Worm (Caenorhabditis elegans) whole organism, mixed stage, embryonic: ENCODE measurements around the gene C42D8.1.
A peak's percentile ranks its signal among the peaks of the same experiment; 100 is the strongest.

Source experiments
- M03D4.4 ChIP-seq: sonication (generic microtip); optimal IDR thresholded peaks from 2 replicates; lab custom pipeline; 2017; ENCODE audit warnings: mild to moderate bottlenecking, missing genetic modification characterization, missing compliant biosample characterization
- blmp-1 ChIP-seq: fragments of 150-350 bp; optimal IDR thresholded peaks from 2 replicates; lab custom pipeline; 2014; ENCODE audit warnings: missing biosample characterization, missing genetic modification characterization
- ceh-39 ChIP-seq: fragments of 150-350 bp; optimal IDR thresholded peaks from 2 replicates; lab custom pipeline; 2014; ENCODE audit warnings: missing biosample characterization, missing genetic modification characterization
- ceh-43 ChIP-seq: fragments of 200-800 bp; sonication (Bioruptor generic); optimal IDR thresholded peaks from 2 replicates; lab custom pipeline; 2018; ENCODE audit warnings: mild to moderate bottlenecking, missing genetic modification characterization, moderate library complexity, missing compliant biosample characterization
- ceh-83 ChIP-seq: fragments of 200-800 bp; sonication (Bioruptor generic); optimal IDR thresholded peaks from 2 replicates; lab custom pipeline; 2018; ENCODE audit warnings: mild to moderate bottlenecking, missing genetic modification characterization, missing compliant biosample characterization
- ces-1 ChIP-seq: fragments of 150-350 bp; optimal IDR thresholded peaks from 2 replicates; lab custom pipeline; 2014; ENCODE audit warnings: missing biosample characterization, missing genetic modification reagents, missing genetic modification characterization
- cnd-1 ChIP-seq: fragments of 200-800 bp; sonication (Bioruptor generic); optimal IDR thresholded peaks from 2 replicates; lab custom pipeline; 2018; ENCODE audit warnings: mild to moderate bottlenecking, missing genetic modification characterization, missing compliant biosample characterization
- drap-1 ChIP-seq: fragments of 200-800 bp; sonication (Bioruptor generic); optimal IDR thresholded peaks from 3 replicates; lab custom pipeline; 2018; ENCODE audit warnings: mild to moderate bottlenecking, missing genetic modification characterization, missing compliant biosample characterization
- elt-1 ChIP-seq: sonication (generic microtip); optimal IDR thresholded peaks from 2 replicates; lab custom pipeline; 2017; ENCODE audit warnings: missing genetic modification characterization, mild to moderate bottlenecking, missing compliant biosample characterization, antibody characterized with exemption, moderate library complexity, borderline replicate concordance; ENCODE audit not compliant: insufficient read depth
- elt-3 ChIP-seq: fragments of 150-350 bp; optimal IDR thresholded peaks from 2 replicates; lab custom pipeline; 2014; ENCODE audit warnings: missing biosample characterization, missing genetic modification characterization
- flh-1 ChIP-seq: fragments of 200-800 bp; sonication (Bioruptor generic); optimal IDR thresholded peaks from 2 replicates; lab custom pipeline; 2018; ENCODE audit warnings: mild to moderate bottlenecking, missing genetic modification characterization, moderate library complexity, missing compliant biosample characterization
- ham-2 ChIP-seq: fragments of 200-800 bp; sonication (Bioruptor generic); optimal IDR thresholded peaks from 2 replicates; lab custom pipeline; 2018; ENCODE audit warnings: mild to moderate bottlenecking, missing genetic modification characterization, missing compliant biosample characterization
- hlh-1 ChIP-seq: fragments of 150-350 bp; optimal IDR thresholded peaks from 2 replicates; lab custom pipeline; 2014; ENCODE audit warnings: missing biosample characterization, missing genetic modification reagents, missing genetic modification characterization
- lin-13 ChIP-seq: fragments of 150-350 bp; optimal IDR thresholded peaks from 2 replicates; lab custom pipeline; 2014; ENCODE audit warnings: missing biosample characterization, missing genetic modification characterization
- lsy-2 ChIP-seq: fragments of 150-350 bp; optimal IDR thresholded peaks from 2 replicates; lab custom pipeline; 2014; ENCODE audit warnings: missing biosample characterization, missing genetic modification characterization
- mab-5 ChIP-seq: fragments of 150-350 bp; optimal IDR thresholded peaks from 2 replicates; lab custom pipeline; 2014; ENCODE audit warnings: missing biosample characterization, missing genetic modification characterization
- mep-1 ChIP-seq: fragments of 150-350 bp; optimal IDR thresholded peaks from 2 replicates; lab custom pipeline; 2017; ENCODE audit warnings: missing biosample characterization, missing genetic modification reagents, missing genetic modification characterization, inconsistent platforms
- mls-2 ChIP-seq: sonication (generic microtip); optimal IDR thresholded peaks from 2 replicates; lab custom pipeline; 2016; ENCODE audit warnings: mild to moderate bottlenecking, missing genetic modification characterization, moderate library complexity, missing compliant biosample characterization
- nhr-12 ChIP-seq: fragments of 150-350 bp; optimal IDR thresholded peaks from 2 replicates; lab custom pipeline; 2014; ENCODE audit warnings: missing biosample characterization, missing genetic modification characterization
- nhr-2 ChIP-seq: fragments of 150-350 bp; optimal IDR thresholded peaks from 2 replicates; lab custom pipeline; 2014; ENCODE audit warnings: missing biosample characterization, missing genetic modification characterization
- nhr-237 ChIP-seq: fragments of 150-350 bp; optimal IDR thresholded peaks from 2 replicates; lab custom pipeline; 2014; ENCODE audit warnings: missing biosample characterization, missing genetic modification characterization
- nhr-28 ChIP-seq: fragments of 150-350 bp; optimal IDR thresholded peaks from 2 replicates; lab custom pipeline; 2014; ENCODE audit warnings: missing biosample characterization, missing genetic modification characterization
- nhr-76 ChIP-seq: sonication (generic microtip); optimal IDR thresholded peaks from 2 replicates; lab custom pipeline; 2017; ENCODE audit warnings: missing biosample characterization, missing genetic modification characterization
- sem-2 ChIP-seq: fragments of 200-800 bp; sonication (Bioruptor generic); optimal IDR thresholded peaks from 2 replicates; lab custom pipeline; 2018; ENCODE audit warnings: mild to moderate bottlenecking, missing genetic modification characterization, missing compliant biosample characterization
- snpc-4 ChIP-seq: fragments of 150-350 bp; optimal IDR thresholded peaks from 2 replicates; lab custom pipeline; 2014; ENCODE audit warnings: missing biosample characterization, missing genetic modification characterization
- sptf-1 ChIP-seq: sonication (generic microtip); optimal IDR thresholded peaks from 2 replicates; lab custom pipeline; 2017; ENCODE audit warnings: mild to moderate bottlenecking, missing genetic modification characterization, moderate library complexity, missing compliant biosample characterization
- tbx-8 ChIP-seq: fragments of 200-800 bp; sonication (Bioruptor generic); optimal IDR thresholded peaks from 2 replicates; lab custom pipeline; 2018; ENCODE audit warnings: mild to moderate bottlenecking, missing genetic modification characterization, moderate library complexity, missing compliant biosample characterization
- unc-120 ChIP-seq: sonication (generic microtip); optimal IDR thresholded peaks from 2 replicates; lab custom pipeline; 2017; ENCODE audit warnings: missing genetic modification characterization, missing compliant biosample characterization; ENCODE audit not compliant: poor library complexity, severe bottlenecking
- unc-39 ChIP-seq: fragments of 150-350 bp; optimal IDR thresholded peaks from 2 replicates; lab custom pipeline; 2014; ENCODE audit warnings: missing biosample characterization, missing genetic modification characterization
- zip-8 ChIP-seq: fragments of 150-350 bp; optimal IDR thresholded peaks from 2 replicates; lab custom pipeline; 2014; ENCODE audit warnings: missing biosample characterization, missing genetic modification characterization

The C42D8.1 gene

ce11 chrX:5111894-5112293, 2.6 kb downstream of the C42D8.1 start:
- no peak for TF ChIP-seq elt-1 (tag; lab: Kevin White, UChicago)
- TF ChIP-seq drap-1 (GFP tag; lab: Kevin White, UChicago): no peak
- TF ChIP-seq nhr-12 (tag; lab: Kevin White, UChicago): no peak
- no peak for TF ChIP-seq unc-39 (tag; lab: Kevin White, UChicago)
- no peak for TF ChIP-seq mep-1 (tag; lab: Kevin White, UChicago)
- no peak for TF ChIP-seq sptf-1
- TF ChIP-seq mls-2: no peak
- TF ChIP-seq blmp-1: no peak
- TF ChIP-seq ceh-39 (tag; lab: Kevin White, UChicago): no peak
- no peak for TF ChIP-seq flh-1 (GFP tag; lab: Kevin White, UChicago)
- TF ChIP-seq ceh-83: no peak
- TF ChIP-seq elt-3 (tag; lab: Kevin White, UChicago): no peak
- no peak for TF ChIP-seq sem-2 (GFP tag; lab: Kevin White, UChicago)
- TF ChIP-seq hlh-1: no peak
- no peak for TF ChIP-seq lin-13 (tag; lab: Kevin White, UChicago)
- TF ChIP-seq unc-120 (tag; lab: Kevin White, UChicago): no peak
- no peak for TF ChIP-seq nhr-76 (tag; lab: Kevin White, UChicago)
- TF ChIP-seq nhr-237 (tag; lab: Kevin White, UChicago): no peak

ce11 chrX:5115511-5115910, 6.2 kb downstream of the C42D8.1 start:
- TF ChIP-seq ceh-43 (GFP tag; lab: Kevin White, UChicago) (no peak), unc-39 (tag; lab: Kevin White, UChicago) (no peak)
- TF ChIP-seq, all 35 proteins: peak for 0

ce11 chrX:5116180-5116579, 6.9 kb downstream of the C42D8.1 start:
- TF ChIP-seq mep-1 (tag; lab: Kevin White, UChicago) (no peak), unc-120 (tag; lab: Kevin White, UChicago) (no peak), ceh-43 (GFP tag; lab: Kevin White, UChicago) (no peak), snpc-4 (tag; lab: Kevin White, UChicago) (no peak), mls-2 (no peak), nhr-2 (tag; lab: Kevin White, UChicago) (no peak), sptf-1 (no peak), lsy-2 (tag; lab: Kevin White, UChicago) (no peak), ces-1 (no peak), blmp-1 (no peak), elt-1 (tag; lab: Kevin White, UChicago) (no peak), unc-39 (tag; lab: Kevin White, UChicago) (no peak), mab-5 (no peak), tbx-8 (GFP tag; lab: Kevin White, UChicago) (no peak), ceh-39 (tag; lab: Kevin White, UChicago) (no peak), flh-1 (GFP tag; lab: Kevin White, UChicago) (no peak)

ce11 chrX:5116816-5117459, 7.6 kb downstream of the C42D8.1 start, which contains the start of gene apl-1:
Gene apl-1 (minus strand): TSS chrX:5116866.
- TF ChIP-seq nhr-28 (tag; lab: Kevin White, UChicago) (no peak), snpc-4 (tag; lab: Kevin White, UChicago) (no peak), ces-1 (no peak), flh-1 (GFP tag; lab: Kevin White, UChicago) (no peak), nhr-12 (tag; lab: Kevin White, UChicago) (no peak), ham-2 (GFP tag; lab: Kevin White, UChicago) (no peak), mab-5 (no peak), cnd-1 (tag; lab: Kevin White, UChicago) (no peak), ceh-83 (no peak), unc-39 (tag; lab: Kevin White, UChicago) (no peak), zip-8 (tag; lab: Kevin White, UChicago) (no peak), M03D4.4 (tag; lab: Kevin White, UChicago) (no peak)

- TF ChIP-seq ces-1: peak; percentile 95
- no peak for TF ChIP-seq nhr-2 (tag; lab: Kevin White, UChicago)
Observed at ce11 chrX:5117571-5117970, 8.3 kb downstream of the C42D8.1 start.
